Fruit fly (Drosophila melanogaster): ENCODE measurements around the gene CG42724.

CG42724 gene

DNA sequence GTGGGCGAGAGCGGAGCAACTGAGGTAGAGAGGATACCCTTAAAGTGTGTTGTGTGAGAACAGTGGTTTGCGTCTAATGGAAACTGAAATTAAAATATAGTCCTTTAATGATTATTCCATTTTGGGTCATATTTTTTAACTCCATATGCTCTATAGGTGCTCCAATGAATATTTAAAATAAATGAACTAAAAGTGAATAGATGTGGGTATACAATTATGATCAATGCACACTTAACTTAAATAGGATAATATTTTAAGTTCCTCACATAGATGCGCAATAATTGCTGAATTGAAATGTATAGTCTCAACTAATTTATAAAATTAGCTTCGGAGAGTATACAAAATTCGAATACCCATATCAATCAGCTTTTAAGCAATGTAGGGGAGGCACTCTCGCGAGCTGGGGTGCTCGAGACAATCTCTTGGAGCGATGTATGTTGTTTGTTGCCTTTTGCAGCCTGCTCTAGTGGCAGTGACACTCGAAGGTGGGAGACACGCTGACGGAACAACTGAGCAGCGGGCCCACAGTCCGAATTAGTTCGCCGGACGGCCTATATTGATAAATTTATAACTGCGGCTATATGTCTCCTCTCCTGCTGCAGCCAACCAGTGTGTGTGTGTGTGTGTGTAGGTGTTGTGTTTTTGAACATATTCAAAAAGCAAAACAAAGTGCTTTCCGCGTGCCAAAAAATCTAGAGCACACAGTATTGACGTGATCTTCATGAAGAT lies 14.3 kb downstream of the CG42724 start (continued):
- TF ChIP-seq CG12744 (GFP tag; optimal IDR thresholded peaks at IDR 0.05) (no peak), H2.0 (GFP tag; IDR thresholded peaks at IDR 0.05) (peak; percentile 46; the same call in 1 of the 2 replicates), Scr (GFP tag; IDR thresholded peaks at IDR 0.05; ENCODE audit: partially characterized antibody) (0 out of 2 replicates have a peak, but pooled peaks have one; percentile 19), amos (GFP tag; IDR thresholded peaks at IDR 0.05; ENCODE audit: partially characterized antibody) (no peak), BEAF-32 (GFP tag; optimal IDR thresholded peaks at IDR 0.05) (peak; percentile 50), CG3726 (GFP tag; IDR thresholded peaks at IDR 0.05) (no peak), gce (GFP tag; IDR thresholded peaks at IDR 0.05) (no peak), danr (GFP tag; IDR thresholded peaks at IDR 0.05) (peak; percentile 47; the same call in 1 of the 2 replicates), Aef1 (GFP tag; IDR thresholded peaks at IDR 0.05) (peak; percentile 51; the same call in 1 of the 3 replicates), CG15514 (GFP tag; optimal IDR thresholded peaks at IDR 0.05) (no peak), lov (optimal IDR thresholded peaks at IDR 0.05) (no peak), lov (GFP tag; IDR thresholded peaks at IDR 0.05) (no peak), Ptx1 (GFP tag; IDR thresholded peaks at IDR 0.05) (peak; percentile 67), knrl (GFP tag; IDR thresholded peaks at IDR 0.05; ENCODE audit: partially characterized antibody) (no peak), CG16813 (GFP tag; IDR thresholded peaks at IDR 0.05; ENCODE audit: partially characterized antibody) (no peak), pho (GFP tag; optimal IDR thresholded peaks at IDR 0.05) (peak; percentile 56), CG18764 (GFP tag; optimal IDR thresholded peaks at IDR 0.05) (peak; percentile 68), CG6272 (GFP tag; IDR thresholded peaks at IDR 0.05) (0 out of 2 replicates have a peak, but pooled peaks have one; percentile 22), CG11247 (GFP tag; IDR thresholded peaks at IDR 0.05) (no peak), oc (tag; optimal IDR thresholded peaks at IDR 0.05) (no peak), CG8765 (GFP tag; IDR thresholded peaks at IDR 0.05) (no peak), Blimp-1 (GFP tag; optimal IDR thresholded peaks at IDR 0.05) (no peak), Rx (GFP tag; IDR thresholded peaks at IDR 0.05) (0 out of 2 replicates have a peak, but pooled peaks have one; percentile 36), lmd (GFP tag; IDR thresholded peaks at IDR 0.05) (peak; percentile 76), CG11085 (GFP tag; IDR thresholded peaks at IDR 0.05) (no peak), CG17568 (GFP tag; optimal IDR thresholded peaks at IDR 0.05) (peak; percentile 47), Spps (tag; optimal IDR thresholded peaks at IDR 0.05) (peak; percentile 53), CG1233 (GFP tag; optimal IDR thresholded peaks at IDR 0.05) (peak; percentile 73), CG14441 (GFP tag; IDR thresholded peaks at IDR 0.05) (peak; percentile 45), Antp (GFP tag; optimal IDR thresholded peaks at IDR 0.05) (peak; percentile 53), Dbx (GFP tag; IDR thresholded peaks at IDR 0.05) (no peak), CG17359 (tag; optimal IDR thresholded peaks at IDR 0.05) (peak; percentile 80), cato (GFP tag; optimal IDR thresholded peaks at IDR 0.05; ENCODE audit: borderline replicate concordance) (peak; percentile 67), pum (GFP tag; optimal IDR thresholded peaks at IDR 0.05) (peak; percentile 35), nerfin-2 (GFP tag; IDR thresholded peaks at IDR 0.05; ENCODE audit: partially characterized antibody) (0 out of 2 replicates have a peak, but pooled peaks have one; percentile 34), Meics (GFP tag; optimal IDR thresholded peaks at IDR 0.05) (peak; percentile 80), dimm (GFP tag; IDR thresholded peaks at IDR 0.05) (no peak), Bdp1 (GFP tag; optimal IDR thresholded peaks at IDR 0.05) (peak; percentile 53), CG10274 (GFP tag; optimal IDR thresholded peaks at IDR 0.05) (peak; percentile 64), az2 (GFP tag; optimal IDR thresholded peaks at IDR 0.05) (peak; percentile 81), ewg (GFP tag; optimal IDR thresholded peaks at IDR 0.05) (peak; percentile 66), CG12769 (tag; optimal IDR thresholded peaks at IDR 0.05) (peak; percentile 83), esg (GFP tag; conservative IDR thresholded peaks at IDR 0.05) (peak; percentile 50), Atf6 (GFP tag; IDR thresholded peaks at IDR 0.05) (peak; percentile 64), CG10462 (GFP tag; optimal IDR thresholded peaks at IDR 0.05) (peak; percentile 69), Vsx1 (GFP tag; optimal IDR thresholded peaks at IDR 0.05) (no peak), crc (GFP tag; optimal IDR thresholded peaks at IDR 0.05) (peak; percentile 45), btn (GFP tag; optimal IDR thresholded peaks at IDR 0.05) (peak; percentile 56), Hmr (GFP tag; optimal IDR thresholded peaks at IDR 0.05) (no peak)
